Fruit fly (Drosophila melanogaster) whole organism, pupa: Measurements from ENCODE around the gene mub.

Experiments used
- CG10348 ChIP-seq: fragments of 200-800 bp; sonication (Bioruptor generic); IDR thresholded peaks from 2 replicates; pipeline ENCODE4 v1.3.6; 2022; ENCODE audit warnings: missing biosample characterization, missing genetic modification characterization
- CG12605 ChIP-seq: fragments of 200-800 bp; sonication (Bioruptor generic); IDR thresholded peaks from 2 replicates; pipeline ENCODE4 v1.3.6; 2022; ENCODE audit warnings: missing biosample characterization, missing genetic modification characterization
- CG14655 ChIP-seq: fragments of 200-800 bp; sonication (Bioruptor generic); optimal IDR thresholded peaks from 3 replicates; lab custom pipeline; 2017; ENCODE audit warnings: mild to moderate bottlenecking, missing biosample characterization, missing genetic modification reagents, missing genetic modification characterization
- CG15710 ChIP-seq: fragments of 200-800 bp; sonication (Bioruptor generic); optimal IDR thresholded peaks from 2 replicates; lab custom pipeline; 2018; ENCODE audit warnings: missing biosample characterization, mild to moderate bottlenecking, missing genetic modification characterization, moderate library complexity
- CG32121 ChIP-seq: fragments of 200-800 bp; sonication (Bioruptor generic); IDR thresholded peaks from 2 replicates; pipeline ENCODE4 v1.3.6; 2022; ENCODE audit warnings: missing biosample characterization, missing genetic modification characterization
- CG34367 ChIP-seq: fragments of 200-800 bp; sonication (Bioruptor generic); optimal IDR thresholded peaks from 2 replicates; lab custom pipeline; 2018; ENCODE audit warnings: missing biosample characterization, mild to moderate bottlenecking, missing genetic modification characterization
- CG4496 ChIP-seq: fragments of 200-800 bp; sonication (Bioruptor generic); IDR thresholded peaks from 3 replicates; pipeline ENCODE4 v1.3.6; 2022; ENCODE audit warnings: missing biosample characterization, missing genetic modification characterization
- CG8159 ChIP-seq: fragments of 200-800 bp; sonication (Bioruptor generic); optimal IDR thresholded peaks from 3 replicates; lab custom pipeline; 2018; ENCODE audit warnings: missing biosample characterization, mild to moderate bottlenecking, missing genetic modification characterization, moderate library complexity
- CG8301 ChIP-seq: fragments of 200-800 bp; sonication (Bioruptor generic); optimal IDR thresholded peaks from 2 replicates; lab custom pipeline; 2018; ENCODE audit warnings: missing biosample characterization, mild to moderate bottlenecking, missing genetic modification characterization
- Pif1A ChIP-seq: fragments of 200-800 bp; sonication (Bioruptor generic); optimal IDR thresholded peaks from 3 replicates; lab custom pipeline; 2016; ENCODE audit warnings: missing biosample characterization, missing genetic modification characterization
- Snoo ChIP-seq: fragments of 200-800 bp; sonication (Bioruptor generic); optimal IDR thresholded peaks from 3 replicates; lab custom pipeline; 2017; ENCODE audit warnings: missing biosample characterization, mild to moderate bottlenecking, missing genetic modification characterization, inconsistent platforms

dm6 chr3L:21973640-21974039 lies 129.1 kb downstream of the mub start:
- TF ChIP-seq CG10348 (no peak), CG8159 (tag; lab: Kevin White, UChicago) (no peak), Snoo (no peak), CG14655 (GFP tag; lab: Kevin White, UChicago) (no peak), CG15710 (no peak), CG4496 (GFP tag; lab: Robert Waterston, UW) (no peak), CG32121 (GFP tag; lab: Robert Waterston, UW) (no peak), CG12605 (GFP tag; lab: Robert Waterston, UW) (no peak), CG8301 (no peak), Pif1A (GFP tag; lab: Kevin White, UChicago) (no peak), CG34367 (tag; lab: Kevin White, UChicago) (no peak)
